Worm (Caenorhabditis elegans) whole organism, L4 larva: Measurements from ENCODE around the gene C29E4.17.
A peak's percentile ranks its signal among the peaks of the same experiment; 100 is the strongest.

Experiments
- F26F4.8 ChIP-seq: fragments of 200-800 bp; sonication (Bioruptor generic); conservative IDR thresholded peaks from 2 replicates; pipeline ENCODE4 v1.3.6; 2022; ENCODE audit warnings: missing genetic modification characterization, missing compliant biosample characterization
- T20F7.1 ChIP-seq: fragments of 200-800 bp; sonication (Bioruptor generic); optimal IDR thresholded peaks from 2 replicates; lab custom pipeline; 2018; ENCODE audit warnings: mild to moderate bottlenecking, missing genetic modification characterization, missing compliant biosample characterization
- aha-1 ChIP-seq: fragments of 150-350 bp; peaks from one replicate; lab custom pipeline; 2014; ENCODE audit warnings: missing biosample characterization, missing genetic modification characterization
- aly-2 ChIP-seq: sonication (generic microtip); optimal IDR thresholded peaks from 2 replicates; lab custom pipeline; 2018; ENCODE audit warnings: missing biosample characterization, missing genetic modification characterization
- ceh-20 ChIP-seq: fragments of 200-800 bp; sonication (Bioruptor generic); IDR thresholded peaks from 2 replicates; pipeline ENCODE4 v1.3.6; 2022; ENCODE audit warnings: missing genetic modification reagents, missing genetic modification characterization, missing compliant biosample characterization
- daf-16 ChIP-seq, 3 experiments: sonication (generic microtip); optimal IDR thresholded peaks; 2 replicates each; lab custom pipeline; 2016 to 2017; ENCODE audit warnings: missing genetic modification characterization in 3 of 3, missing genetic modification reagents in 3 of 3, mild to moderate bottlenecking in 2 of 3, missing compliant biosample characterization in 2 of 3, missing biosample characterization in 1 of 3, moderate library complexity in 1 of 3
- dmd-9 ChIP-seq: fragments of 200-800 bp; sonication (Bioruptor generic); IDR thresholded peaks from 2 replicates; pipeline ENCODE4 v1.3.6; 2022; ENCODE audit warnings: missing genetic modification reagents, missing genetic modification characterization, missing compliant biosample characterization
- dpl-1 ChIP-seq: fragments of 150-350 bp; optimal IDR thresholded peaks from 2 replicates; lab custom pipeline; 2014; ENCODE audit warnings: missing biosample characterization, missing genetic modification reagents, missing genetic modification characterization
- duxl-1 ChIP-seq: sonication (generic microtip); optimal IDR thresholded peaks from 2 replicates; lab custom pipeline; 2016; ENCODE audit warnings: mild to moderate bottlenecking, missing genetic modification characterization, moderate library complexity, missing compliant biosample characterization; ENCODE audit not compliant: poor library complexity
- dve-1 ChIP-seq: sonication (generic microtip); optimal IDR thresholded peaks from 2 replicates; lab custom pipeline; 2017; ENCODE audit warnings: antibody characterized with exemption, mild to moderate bottlenecking, missing genetic modification characterization, missing compliant biosample characterization; ENCODE audit not compliant: insufficient read depth
- egl-27 ChIP-seq: sonication (generic microtip); optimal IDR thresholded peaks from 3 replicates; lab custom pipeline; 2017; ENCODE audit warnings: missing biosample characterization, missing genetic modification reagents, missing genetic modification characterization
- hif-1 ChIP-seq, 2 experiments: sonication (generic microtip); optimal IDR thresholded peaks; 2 replicates each; lab custom pipeline; 2016 to 2017; ENCODE audit warnings: missing compliant biosample characterization in 2 of 2, missing genetic modification characterization in 2 of 2, missing genetic modification reagents in 2 of 2, missing genotype in 2 of 2, mild to moderate bottlenecking in 1 of 2
- hlh-30 ChIP-seq: sonication (generic microtip); optimal IDR thresholded peaks from 2 replicates; lab custom pipeline; 2017; ENCODE audit warnings: antibody characterized with exemption, mild to moderate bottlenecking, missing genetic modification characterization, missing compliant biosample characterization; ENCODE audit not compliant: insufficient read depth
- jun-1 ChIP-seq: fragments of 150-350 bp; optimal IDR thresholded peaks from 2 replicates; lab custom pipeline; 2014; ENCODE audit warnings: missing biosample characterization, missing genetic modification reagents, missing genetic modification characterization
- lin-38 ChIP-seq: fragments of 200-800 bp; sonication (Bioruptor generic); IDR thresholded peaks from 2 replicates; pipeline ENCODE4 v1.3.6; 2022; ENCODE audit warnings: missing genetic modification reagents, missing genetic modification characterization, missing compliant biosample characterization
- lin-39 ChIP-seq: fragments of 150-350 bp; optimal IDR thresholded peaks from 2 replicates; lab custom pipeline; 2014; ENCODE audit warnings: missing biosample characterization, missing genetic modification reagents, missing genetic modification characterization
- lir-3 ChIP-seq: sonication (generic microtip); optimal IDR thresholded peaks from 2 replicates; lab custom pipeline; 2016; ENCODE audit warnings: mild to moderate bottlenecking, missing genetic modification characterization, missing compliant biosample characterization
- mep-1 ChIP-seq: fragments of 150-350 bp; sonication (generic microtip); optimal IDR thresholded peaks from 3 replicates; lab custom pipeline; 2014; ENCODE audit warnings: missing biosample characterization, missing genetic modification characterization
- mes-2 ChIP-seq: sonication (generic microtip); optimal IDR thresholded peaks from 2 replicates; lab custom pipeline; 2016; ENCODE audit warnings: missing genotype, mild to moderate bottlenecking, missing genetic modification characterization, missing compliant biosample characterization; ENCODE audit not compliant: poor library complexity, severe bottlenecking
- mxl-3 ChIP-seq: fragments of 200-800 bp; sonication (Bioruptor generic); optimal IDR thresholded peaks from 2 replicates; lab custom pipeline; 2018; ENCODE audit warnings: mild to moderate bottlenecking, missing genetic modification characterization, missing compliant biosample characterization
- nhr-111 ChIP-seq: fragments of 200-800 bp; sonication (Bioruptor generic); optimal IDR thresholded peaks from 2 replicates; lab custom pipeline; 2018; ENCODE audit warnings: mild to moderate bottlenecking, missing genetic modification characterization, missing compliant biosample characterization
- nhr-237 ChIP-seq: sonication (generic microtip); optimal IDR thresholded peaks from 2 replicates; lab custom pipeline; 2017; ENCODE audit warnings: missing biosample characterization, missing genetic modification characterization
- nhr-28 ChIP-seq: fragments of 150-350 bp; optimal IDR thresholded peaks from 2 replicates; lab custom pipeline; 2014; ENCODE audit warnings: missing biosample characterization, missing genetic modification characterization
- nhr-76 ChIP-seq: fragments of 150-350 bp; optimal IDR thresholded peaks from 2 replicates; lab custom pipeline; 2014; ENCODE audit warnings: missing biosample characterization, missing genetic modification characterization
- pqm-1 ChIP-seq: sonication (generic microtip); optimal IDR thresholded peaks from 2 replicates; lab custom pipeline; 2017; ENCODE audit warnings: missing biosample characterization, missing genetic modification characterization
- rbr-2 ChIP-seq: sonication (generic microtip); optimal IDR thresholded peaks from 2 replicates; lab custom pipeline; 2016; ENCODE audit warnings: missing genotype, missing genetic modification characterization, missing compliant biosample characterization
- snpc-1.2 ChIP-seq: fragments of 200-800 bp; sonication (Bioruptor generic); IDR thresholded peaks from 2 replicates; pipeline ENCODE4 v1.3.6; 2022; ENCODE audit warnings: missing genetic modification reagents, missing genetic modification characterization, missing compliant biosample characterization
- spr-1 ChIP-seq: sonication (generic microtip); optimal IDR thresholded peaks from 2 replicates; lab custom pipeline; 2016; ENCODE audit warnings: mild to moderate bottlenecking, missing genetic modification characterization, missing compliant biosample characterization
- tag-97 ChIP-seq: fragments of 200-800 bp; sonication (Bioruptor generic); IDR thresholded peaks from 2 replicates; pipeline ENCODE4 v1.3.6; 2022; ENCODE audit warnings: missing genetic modification characterization, missing compliant biosample characterization
- unc-130 ChIP-seq: sonication (generic microtip); optimal IDR thresholded peaks from 2 replicates; lab custom pipeline; 2016; ENCODE audit warnings: missing genetic modification reagents, missing genetic modification characterization, missing compliant biosample characterization
- unc-39 ChIP-seq: sonication (generic microtip); optimal IDR thresholded peaks from 2 replicates; lab custom pipeline; 2017; ENCODE audit warnings: missing biosample characterization, missing genetic modification characterization
- unc-62 ChIP-seq, 3 experiments: fragments of 150-350 bp in 1 of 3; sonication (generic microtip); optimal IDR thresholded peaks in 2 of 3; peaks in 1 of 3; 1 replicate in 1 of 3; 2 replicates in 2 of 3; lab custom pipeline; 2014 to 2017; ENCODE audit warnings: missing biosample characterization in 3 of 3, missing genetic modification characterization in 3 of 3, missing genetic modification reagents in 3 of 3, missing genotype in 1 of 3
- vab-7 ChIP-seq: fragments of 200-800 bp; sonication (Bioruptor generic); IDR thresholded peaks from 2 replicates; pipeline ENCODE4 v1.3.6; 2022; ENCODE audit warnings: missing genetic modification reagents, missing genetic modification characterization, missing compliant biosample characterization

The C29E4.17 gene

ce11 chrIII:7924821-7925220 lies 2.5 kb downstream of the C29E4.17 start, which contains the start of gene tag-250:
TSS of gene tag-250 (minus strand) at chrIII:7924921.
- TF ChIP-seq hif-1 (tag; optimal IDR thresholded peaks at IDR 0.05; lab: Kevin White, UChicago) = no peak
- no peak for TF ChIP-seq lir-3 (tag; lab: Kevin White, UChicago)
- peak in 1 of 2 experiments; percentile 72 for TF ChIP-seq unc-62 (GFP tag; optimal IDR thresholded peaks at IDR 0.05 in 1 of 2; lab: Kevin White, UChicago)
- TF ChIP-seq unc-62 (tag; optimal IDR thresholded peaks at IDR 0.05; lab: Kevin White, UChicago) = no peak

- TF ChIP-seq aha-1 = peak; percentile 70
- peak; percentile 7 for TF ChIP-seq mes-2 (tag; lab: Kevin White, UChicago)
- TF ChIP-seq mxl-3 (GFP tag; lab: Kevin White, UChicago) = no peak
- TF ChIP-seq, all 104 proteins: peak for 2
Measured at ce11 chrIII:7925968-7926367, 3.7 kb downstream of the C29E4.17 start.

- TF ChIP-seq daf-16 (GFP tag; optimal IDR thresholded peaks at IDR 0.05; lab: Kevin White, UChicago) = no peak
- TF ChIP-seq daf-16 (tag; optimal IDR thresholded peaks at IDR 0.05; lab: Kevin White, UChicago) = peak; percentile 37
- peak; percentile 21 for TF ChIP-seq pqm-1
- peak; percentile 28 for TF ChIP-seq dve-1 (tag; lab: Kevin White, UChicago)
- no peak for TF ChIP-seq aly-2 (tag; lab: Kevin White, UChicago)
- peak; percentile 39 for TF ChIP-seq unc-130
- TF ChIP-seq hlh-30 (tag; lab: Kevin White, UChicago) = peak; percentile 12
- TF ChIP-seq hif-1 (tag; optimal IDR thresholded peaks at IDR 0.05; lab: Kevin White, UChicago) = no peak
- TF ChIP-seq lin-38 (GFP tag; lab: Robert Waterston, UW) = peak; percentile 33; the same call in 1 of the 2 replicates
- peak; percentile 34 for TF ChIP-seq nhr-28 (tag; lab: Kevin White, UChicago)
- no peak for TF ChIP-seq lin-39 (tag; lab: Kevin White, UChicago)
- TF ChIP-seq dmd-9 (GFP tag; lab: Robert Waterston, UW) = no peak
- no peak for TF ChIP-seq rbr-2
- TF ChIP-seq mep-1 = peak; percentile 10
- TF ChIP-seq duxl-1 (tag; lab: Kevin White, UChicago) = no peak
- no peak for TF ChIP-seq vab-7 (GFP tag; lab: Robert Waterston, UW)
- no peak for TF ChIP-seq F26F4.8
- peak; percentile 81 for TF ChIP-seq dpl-1 (GFP tag; lab: Kevin White, UChicago)
- TF ChIP-seq nhr-237 (tag; lab: Kevin White, UChicago) = no peak
- TF ChIP-seq snpc-1.2 = no peak
- TF ChIP-seq mes-2 (tag; lab: Kevin White, UChicago) = peak; percentile 64
- TF ChIP-seq T20F7.1 = peak; percentile 72
Measured at ce11 chrIII:7928549-7929129, 6.3 kb downstream of the C29E4.17 start, which contains the start of the genes C29E4.13 and npp-15. TSS of gene C29E4.13 (minus strand) at chrIII:7928717. TSS of gene npp-15 (plus strand) at chrIII:7929043.

- TF ChIP-seq tag-97 = no peak
- no peak for TF ChIP-seq egl-27 (tag; lab: Kevin White, UChicago)
- no peak for TF ChIP-seq nhr-76 (tag; lab: Kevin White, UChicago)
- TF ChIP-seq dve-1 (tag; lab: Kevin White, UChicago) = peak; percentile 16
- no peak for TF ChIP-seq dmd-9 (GFP tag; lab: Robert Waterston, UW)
- peak; percentile 22 for TF ChIP-seq pqm-1
- no peak for TF ChIP-seq daf-16 (GFP tag; optimal IDR thresholded peaks at IDR 0.05; lab: Kevin White, UChicago)
- peak; percentile 50 for TF ChIP-seq daf-16 (tag; optimal IDR thresholded peaks at IDR 0.05; lab: Kevin White, UChicago)
- no peak for TF ChIP-seq nhr-111 (GFP tag; lab: Kevin White, UChicago)
- no peak for TF ChIP-seq spr-1 (tag; lab: Kevin White, UChicago)
- no peak for TF ChIP-seq mxl-3 (GFP tag; lab: Kevin White, UChicago)
- no peak for TF ChIP-seq hif-1 (tag; optimal IDR thresholded peaks at IDR 0.05; lab: Kevin White, UChicago)
- TF ChIP-seq unc-39 = no peak
- TF ChIP-seq ceh-20 (GFP tag; lab: Robert Waterston, UW) = no peak
- TF ChIP-seq jun-1 = no peak
Measured at ce11 chrIII:7933235-7933634, 10.9 kb downstream of the C29E4.17 start, which contains the start of gene ran-2. TSS of gene ran-2 (plus strand) at chrIII:7933535.
